Fruit fly (Drosophila melanogaster) Kc167 (cell line): ENCODE data around the gene Lsm12a.

Experiments used
- Sin3A ChIP-seq: fragments of >200 bp; optimal IDR thresholded peaks from 2 replicates; lab custom pipeline; 2018; ENCODE audit warnings: missing external identifiers
- h ChIP-seq: fragments of >200 bp; optimal IDR thresholded peaks from 3 replicates; lab custom pipeline; 2018; ENCODE audit warnings: missing external identifiers
- psq ChIP-seq: fragments of >200 bp; optimal IDR thresholded peaks from 2 replicates; lab custom pipeline; 2017; ENCODE audit warnings: missing external identifiers

dm6 chrX:12003437-12004394 lies 14.7 kb upstream of the Lsm12a start, which contains the start of gene fw:
- no peak for TF ChIP-seq Sin3A (lab: Kevin White, UChicago)
- no peak for TF ChIP-seq h
- TF ChIP-seq psq (lab: Kevin White, UChicago) = no peak
